Worm (Caenorhabditis elegans) whole organism, L4 larva: ENCODE data around the gene Y43B11AR.1.

Experiments used
- F10B5.3 ChIP-seq: sonication (generic microtip); optimal IDR thresholded peaks from 2 replicates; lab custom pipeline; 2016; ENCODE audit warnings: mild to moderate bottlenecking, missing genetic modification characterization, missing compliant biosample characterization
- R02D3.7 ChIP-seq: fragments of 150-350 bp; sonication (generic microtip); optimal IDR thresholded peaks from 3 replicates; lab custom pipeline; 2014; ENCODE audit warnings: missing biosample characterization, missing genetic modification characterization
- Y48G9A.11 ChIP-seq: fragments of 200-800 bp; sonication (Bioruptor generic); IDR thresholded peaks from 2 replicates; pipeline ENCODE4 v1.3.6; 2022; ENCODE audit warnings: missing genetic modification reagents, missing genetic modification characterization, missing compliant biosample characterization
- Y5F2A.4 ChIP-seq: fragments of 200-800 bp; sonication (Bioruptor generic); optimal IDR thresholded peaks from 2 replicates; lab custom pipeline; 2018; ENCODE audit warnings: mild to moderate bottlenecking, missing genetic modification characterization, missing compliant biosample characterization
- aha-1 ChIP-seq: fragments of 150-350 bp; peaks from one replicate; lab custom pipeline; 2014; ENCODE audit warnings: missing biosample characterization, missing genetic modification characterization
- aly-2 ChIP-seq: sonication (generic microtip); optimal IDR thresholded peaks from 2 replicates; lab custom pipeline; 2018; ENCODE audit warnings: missing biosample characterization, missing genetic modification characterization
- arid-1 ChIP-seq: fragments of 200-800 bp; sonication (Bioruptor generic); conservative IDR thresholded peaks from 2 replicates; pipeline ENCODE4 v1.3.6; 2022; ENCODE audit warnings: missing genetic modification reagents, missing genetic modification characterization, missing compliant biosample characterization
- attf-4 ChIP-seq: sonication (generic microtip); optimal IDR thresholded peaks from 3 replicates; lab custom pipeline; 2017; ENCODE audit warnings: missing biosample characterization, missing genetic modification characterization
- ceh-32 ChIP-seq: sonication (generic microtip); optimal IDR thresholded peaks from 2 replicates; lab custom pipeline; 2016; ENCODE audit warnings: mild to moderate bottlenecking, missing genetic modification characterization, missing compliant biosample characterization; ENCODE audit not compliant: poor library complexity
- ceh-62 ChIP-seq: sonication (generic microtip); optimal IDR thresholded peaks from 2 replicates; lab custom pipeline; 2017; ENCODE audit warnings: missing biosample characterization, missing genetic modification characterization
- ces-1 ChIP-seq: fragments of 150-350 bp; sonication (generic microtip); optimal IDR thresholded peaks from 4 replicates; lab custom pipeline; 2014; ENCODE audit warnings: missing biosample characterization, missing genetic modification reagents, missing genetic modification characterization
- ctbp-1 ChIP-seq: fragments of 200-800 bp; sonication (Bioruptor generic); IDR thresholded peaks from 2 replicates; pipeline ENCODE4 v1.3.6; 2022; ENCODE audit warnings: missing genetic modification reagents, missing genetic modification characterization, missing compliant biosample characterization
- daf-12 ChIP-seq: fragments of 150-350 bp; optimal IDR thresholded peaks from 2 replicates; lab custom pipeline; 2014; ENCODE audit warnings: missing biosample characterization, missing genetic modification reagents, missing genetic modification characterization
- daf-16 ChIP-seq, 3 experiments: sonication (generic microtip); optimal IDR thresholded peaks; 2 replicates each; lab custom pipeline; 2016 to 2017; ENCODE audit warnings: missing genetic modification characterization in 3 of 3, missing genetic modification reagents in 3 of 3, mild to moderate bottlenecking in 2 of 3, missing compliant biosample characterization in 2 of 3, missing biosample characterization in 1 of 3, moderate library complexity in 1 of 3
- dmd-6 ChIP-seq: fragments of 200-800 bp; sonication (Bioruptor generic); IDR thresholded peaks from 2 replicates; pipeline ENCODE4 v1.3.6; 2022; ENCODE audit warnings: missing genetic modification reagents, missing genetic modification characterization, missing compliant biosample characterization
- dmd-9 ChIP-seq: fragments of 200-800 bp; sonication (Bioruptor generic); IDR thresholded peaks from 2 replicates; pipeline ENCODE4 v1.3.6; 2022; ENCODE audit warnings: missing genetic modification reagents, missing genetic modification characterization, missing compliant biosample characterization
- dpl-1 ChIP-seq: fragments of 150-350 bp; optimal IDR thresholded peaks from 2 replicates; lab custom pipeline; 2014; ENCODE audit warnings: missing biosample characterization, missing genetic modification reagents, missing genetic modification characterization
- dve-1 ChIP-seq: sonication (generic microtip); optimal IDR thresholded peaks from 2 replicates; lab custom pipeline; 2017; ENCODE audit warnings: antibody characterized with exemption, mild to moderate bottlenecking, missing genetic modification characterization, missing compliant biosample characterization; ENCODE audit not compliant: insufficient read depth
- fkh-10 ChIP-seq: fragments of 150-350 bp; optimal IDR thresholded peaks from 2 replicates; lab custom pipeline; 2014; ENCODE audit warnings: missing biosample characterization, missing genetic modification reagents, missing genetic modification characterization
- gei-8 ChIP-seq: fragments of 200-800 bp; sonication (Bioruptor generic); optimal IDR thresholded peaks from 2 replicates; lab custom pipeline; 2018; ENCODE audit warnings: mild to moderate bottlenecking, missing genetic modification characterization, missing compliant biosample characterization
- hlh-30 ChIP-seq: sonication (generic microtip); optimal IDR thresholded peaks from 2 replicates; lab custom pipeline; 2017; ENCODE audit warnings: antibody characterized with exemption, mild to moderate bottlenecking, missing genetic modification characterization, missing compliant biosample characterization; ENCODE audit not compliant: insufficient read depth
- lim-7 ChIP-seq: fragments of 200-800 bp; sonication (Bioruptor generic); IDR thresholded peaks from 2 replicates; pipeline ENCODE4 v1.3.6; 2022; ENCODE audit warnings: missing genetic modification characterization, missing compliant biosample characterization
- lin-15B ChIP-seq: fragments of 150-350 bp; sonication (generic microtip); optimal IDR thresholded peaks from 3 replicates; lab custom pipeline; 2014; ENCODE audit warnings: missing biosample characterization, missing genetic modification characterization
- lin-29 ChIP-seq: fragments of 200-800 bp; sonication (Bioruptor generic); IDR thresholded peaks from 2 replicates; pipeline ENCODE4 v1.3.6; 2022; ENCODE audit warnings: missing genetic modification reagents, missing genetic modification characterization, missing compliant biosample characterization
- lin-38 ChIP-seq: fragments of 200-800 bp; sonication (Bioruptor generic); IDR thresholded peaks from 2 replicates; pipeline ENCODE4 v1.3.6; 2022; ENCODE audit warnings: missing genetic modification reagents, missing genetic modification characterization, missing compliant biosample characterization
- lin-39 ChIP-seq: fragments of 150-350 bp; optimal IDR thresholded peaks from 2 replicates; lab custom pipeline; 2014; ENCODE audit warnings: missing biosample characterization, missing genetic modification reagents, missing genetic modification characterization
- lsy-2 ChIP-seq, 2 experiments: fragments of 150-350 bp in 1 of 2; sonication (generic microtip) in 1 of 2; optimal IDR thresholded peaks; 2 replicates each; lab custom pipeline; 2014 to 2017; ENCODE audit warnings: missing biosample characterization in 2 of 2, missing genetic modification characterization in 2 of 2
- madf-5 ChIP-seq, 2 experiments: fragments of 200-800 bp; sonication (Bioruptor generic); IDR thresholded peaks; 2 replicates each; pipeline ENCODE4 v1.3.6; 2022; ENCODE audit warnings: missing compliant biosample characterization in 2 of 2, missing genetic modification characterization in 2 of 2
- madf-9 ChIP-seq: fragments of 200-800 bp; sonication (Bioruptor generic); conservative IDR thresholded peaks from 2 replicates; pipeline ENCODE4 v1.3.6; 2022; ENCODE audit warnings: missing genetic modification reagents, missing genetic modification characterization, missing compliant biosample characterization
- mdl-1 ChIP-seq, 2 experiments: fragments of 150-350 bp in 1 of 2; sonication (generic microtip) in 1 of 2; optimal IDR thresholded peaks; 2 replicates each; lab custom pipeline; 2014 to 2017; ENCODE audit warnings: missing biosample characterization in 2 of 2, missing genetic modification characterization in 2 of 2
- mdt-29 ChIP-seq: fragments of 200-800 bp; sonication (Bioruptor generic); IDR thresholded peaks from 2 replicates; pipeline ENCODE4 v1.3.6; 2022; ENCODE audit warnings: missing genetic modification reagents, missing genetic modification characterization, missing compliant biosample characterization
- mes-2 ChIP-seq: sonication (generic microtip); optimal IDR thresholded peaks from 2 replicates; lab custom pipeline; 2016; ENCODE audit warnings: missing genotype, mild to moderate bottlenecking, missing genetic modification characterization, missing compliant biosample characterization; ENCODE audit not compliant: poor library complexity, severe bottlenecking
- mxl-2 ChIP-seq: fragments of 200-800 bp; sonication (Bioruptor generic); conservative IDR thresholded peaks from 2 replicates; pipeline ENCODE4 v1.3.6; 2022; ENCODE audit warnings: missing genetic modification reagents, missing genetic modification characterization, missing compliant biosample characterization
- nhr-25 ChIP-seq: sonication (generic microtip); optimal IDR thresholded peaks from 2 replicates; lab custom pipeline; 2017; ENCODE audit warnings: missing genetic modification characterization, mild to moderate bottlenecking, missing compliant biosample characterization, antibody characterized with exemption, moderate library complexity, borderline replicate concordance; ENCODE audit not compliant: insufficient read depth
- nhr-28 ChIP-seq: fragments of 150-350 bp; optimal IDR thresholded peaks from 2 replicates; lab custom pipeline; 2014; ENCODE audit warnings: missing biosample characterization, missing genetic modification characterization
- nhr-76 ChIP-seq: fragments of 150-350 bp; optimal IDR thresholded peaks from 2 replicates; lab custom pipeline; 2014; ENCODE audit warnings: missing biosample characterization, missing genetic modification characterization
- pha-4 ChIP-seq, 2 experiments: fragments of 150-350 bp in 1 of 2; fragments of 200-800 bp in 1 of 2; sonication (Bioruptor generic) in 1 of 2; IDR thresholded peaks in 1 of 2; optimal IDR thresholded peaks in 1 of 2; 2 replicates each; pipeline versions ENCODE4 v1.3.6 to Lab custom; 2014 to 2022; ENCODE audit warnings: missing genetic modification characterization in 2 of 2, missing genetic modification reagents in 2 of 2, missing biosample characterization in 1 of 2, missing compliant biosample characterization in 1 of 2
- rbr-2 ChIP-seq: sonication (generic microtip); optimal IDR thresholded peaks from 2 replicates; lab custom pipeline; 2016; ENCODE audit warnings: missing genotype, missing genetic modification characterization, missing compliant biosample characterization
- sdz-12 ChIP-seq: fragments of 200-800 bp; sonication (Bioruptor generic); optimal IDR thresholded peaks from 2 replicates; lab custom pipeline; 2018; ENCODE audit warnings: mild to moderate bottlenecking, missing genetic modification characterization, missing compliant biosample characterization
- set-16 ChIP-seq: fragments of 200-800 bp; sonication (Bioruptor generic); IDR thresholded peaks from 2 replicates; pipeline ENCODE4 v1.3.6; 2022; ENCODE audit warnings: missing genetic modification reagents, missing genetic modification characterization, missing compliant biosample characterization
- skn-1 ChIP-seq: fragments of 150-350 bp; optimal IDR thresholded peaks from 2 replicates; lab custom pipeline; 2014; ENCODE audit warnings: missing biosample characterization, missing genetic modification characterization
- spr-1 ChIP-seq: sonication (generic microtip); optimal IDR thresholded peaks from 2 replicates; lab custom pipeline; 2016; ENCODE audit warnings: mild to moderate bottlenecking, missing genetic modification characterization, missing compliant biosample characterization
- spr-3 ChIP-seq: fragments of 200-800 bp; sonication (Bioruptor generic); optimal IDR thresholded peaks from 2 replicates; lab custom pipeline; 2018; ENCODE audit warnings: mild to moderate bottlenecking, missing genetic modification characterization, missing compliant biosample characterization
- tra-1 ChIP-seq: fragments of 200-800 bp; sonication (Bioruptor generic); IDR thresholded peaks from 2 replicates; pipeline ENCODE4 v1.3.6; 2022; ENCODE audit warnings: missing genetic modification reagents, missing genetic modification characterization, missing compliant biosample characterization
- vab-7 ChIP-seq: fragments of 200-800 bp; sonication (Bioruptor generic); IDR thresholded peaks from 2 replicates; pipeline ENCODE4 v1.3.6; 2022; ENCODE audit warnings: missing genetic modification reagents, missing genetic modification characterization, missing compliant biosample characterization
- zfp-3 ChIP-seq: fragments of 200-800 bp; sonication (Bioruptor generic); conservative IDR thresholded peaks from 2 replicates; pipeline ENCODE4 v1.3.6; 2022; ENCODE audit warnings: missing genetic modification reagents, missing genetic modification characterization, missing compliant biosample characterization
- ztf-11 ChIP-seq: fragments of 150-350 bp; optimal IDR thresholded peaks from 2 replicates; lab custom pipeline; 2014; ENCODE audit warnings: missing biosample characterization, missing genetic modification characterization
- ztf-7 ChIP-seq: fragments of 150-350 bp; optimal IDR thresholded peaks from 2 replicates; lab custom pipeline; 2014; ENCODE audit warnings: missing biosample characterization, missing genetic modification characterization

The Y43B11AR.1 gene

DNA sequence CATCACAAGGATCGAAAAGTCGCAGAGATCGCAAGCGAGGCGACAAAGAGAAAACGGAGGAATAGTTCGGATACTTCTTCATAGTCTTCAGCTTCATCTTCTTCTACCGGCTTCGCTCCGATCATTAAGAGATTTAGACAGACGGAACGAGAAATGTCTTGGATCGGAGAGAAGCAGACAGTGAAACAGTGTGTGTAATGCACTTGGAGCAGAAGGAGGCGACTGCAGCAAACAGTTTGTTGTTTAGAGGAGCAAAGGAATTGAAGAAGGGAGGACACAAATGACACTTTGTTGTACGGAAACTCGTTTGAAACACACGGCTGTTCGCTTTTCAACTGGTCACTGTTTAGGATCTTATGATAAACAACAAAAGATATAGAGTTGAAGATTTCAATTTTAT is 18.1 kb downstream of the Y43B11AR.1 start (continued):
- TF ChIP-seq lsy-2 (tag; optimal IDR thresholded peaks at IDR 0.05; lab: Kevin White, UChicago) (peak in 1 of 2 experiments; percentile 34), nhr-76 (tag; lab: Kevin White, UChicago) (no peak), dmd-9 (GFP tag; lab: Robert Waterston, UW) (no peak), vab-7 (no peak), set-16 (no peak), dpl-1 (GFP tag; lab: Kevin White, UChicago) (no peak), nhr-28 (tag; lab: Kevin White, UChicago) (peak; percentile 8), ctbp-1 (GFP tag; lab: Robert Waterston, UW) (no peak), lin-38 (GFP tag; lab: Robert Waterston, UW) (no peak), spr-3 (GFP tag; lab: Kevin White, UChicago) (no peak), lin-29 (GFP tag; lab: Robert Waterston, UW) (no peak), sdz-12 (GFP tag; lab: Kevin White, UChicago) (no peak), attf-4 (tag; lab: Kevin White, UChicago) (no peak), nhr-25 (tag; lab: Kevin White, UChicago) (no peak), gei-8 (no peak), Y5F2A.4 (no peak), ceh-62 (tag; lab: Kevin White, UChicago) (no peak), ceh-32 (tag; lab: Kevin White, UChicago) (no peak), madf-5 (GFP tag; IDR thresholded peaks at IDR 0.05; lab: Robert Waterston, UW) (no peak), daf-16 (GFP tag; optimal IDR thresholded peaks at IDR 0.05; lab: Kevin White, UChicago) (peak in 1 of 2 experiments; percentile 90), daf-16 (tag; optimal IDR thresholded peaks at IDR 0.05; lab: Kevin White, UChicago) (peak; percentile 58), skn-1 (tag; lab: Kevin White, UChicago) (no peak), dve-1 (tag; lab: Kevin White, UChicago) (no peak), fkh-10 (GFP tag; lab: Kevin White, UChicago) (no peak), F10B5.3 (tag; lab: Kevin White, UChicago) (no peak), mes-2 (peak; percentile 55), aly-2 (tag; lab: Kevin White, UChicago) (no peak), pha-4 (GFP tag; IDR thresholded peaks at IDR 0.05; lab: Robert Waterston, UW) (no peak), pha-4 (tag; optimal IDR thresholded peaks at IDR 0.05; lab: Kevin White, UChicago) (peak; percentile 10), R02D3.7 (tag; lab: Kevin White, UChicago) (no peak)

DNA sequence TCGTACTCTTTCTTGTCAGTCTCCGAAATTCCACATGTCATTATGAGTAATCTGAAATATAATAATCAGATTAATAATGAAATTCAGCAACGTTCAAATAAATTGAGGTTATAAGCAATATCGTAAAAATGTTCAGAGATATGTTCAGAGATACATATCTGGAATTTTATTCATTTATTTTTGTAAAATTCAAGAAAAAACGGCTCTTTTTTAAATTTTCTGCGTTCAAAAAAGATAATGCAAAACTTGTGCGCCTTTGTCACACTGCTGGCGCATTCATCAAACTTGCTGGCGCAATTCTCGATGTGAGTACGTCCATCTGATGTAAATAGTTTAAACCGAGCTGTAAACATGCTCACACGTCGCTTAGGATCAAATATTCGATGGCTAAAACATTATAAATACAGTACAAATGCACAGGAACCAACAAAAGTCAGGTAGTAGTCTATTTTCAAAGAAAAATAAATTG is 21.9 kb downstream of the Y43B11AR.1 start, which contains the start of the genes rde-8 and ZC477.3:
Gene rde-8 (minus strand): TSS at position 51 of the 469 bp plus-strand sequence.
Gene ZC477.3 (plus strand): TSS at position 282 of the 469 bp plus-strand sequence.
- TF ChIP-seq nhr-25 (tag; lab: Kevin White, UChicago) = no peak
- no peak for TF ChIP-seq gei-8
- no peak for TF ChIP-seq mxl-2 (GFP tag; lab: Robert Waterston, UW)
- peak; percentile 59 for TF ChIP-seq rbr-2 (tag; lab: Kevin White, UChicago)
- no peak for TF ChIP-seq lim-7 (GFP tag; lab: Robert Waterston, UW)
- TF ChIP-seq aha-1 (tag; lab: Kevin White, UChicago) = peak; percentile 87
- TF ChIP-seq madf-9 = no peak
- TF ChIP-seq dve-1 (tag; lab: Kevin White, UChicago) = peak; percentile 68
- no peak for TF ChIP-seq Y48G9A.11 (GFP tag; lab: Robert Waterston, UW)
- TF ChIP-seq lin-38 (GFP tag; lab: Robert Waterston, UW) = peak; percentile 79
- no peak; the same call in 1 of the 2 replicates for TF ChIP-seq dmd-6 (GFP tag; lab: Robert Waterston, UW)
- TF ChIP-seq mes-2 = peak; percentile 81
- no peak for TF ChIP-seq spr-1
- TF ChIP-seq arid-1 (GFP tag; lab: Robert Waterston, UW) = no peak
- no peak for TF ChIP-seq R02D3.7 (tag; lab: Kevin White, UChicago)
- no peak for TF ChIP-seq zfp-3 (GFP tag; lab: Robert Waterston, UW)
- no peak for TF ChIP-seq ztf-11
- TF ChIP-seq ztf-7 = no peak
- no peak for TF ChIP-seq ces-1 (GFP tag; lab: Kevin White, UChicago)
- no peak for TF ChIP-seq lin-15B (tag; lab: Kevin White, UChicago)
- no peak for TF ChIP-seq lin-39 (tag; lab: Kevin White, UChicago)
- no peak for TF ChIP-seq mdl-1 (tag; optimal IDR thresholded peaks at IDR 0.05; lab: Kevin White, UChicago)
- no peak for TF ChIP-seq tra-1 (GFP tag; lab: Robert Waterston, UW)
- no peak for TF ChIP-seq hlh-30
- TF ChIP-seq daf-12 (tag; lab: Kevin White, UChicago) = no peak
- TF ChIP-seq mdt-29 (GFP tag; lab: Robert Waterston, UW) = no peak
